Fruit fly (Drosophila melanogaster): ENCODE measurements around the gene Mpv17.

DNA sequence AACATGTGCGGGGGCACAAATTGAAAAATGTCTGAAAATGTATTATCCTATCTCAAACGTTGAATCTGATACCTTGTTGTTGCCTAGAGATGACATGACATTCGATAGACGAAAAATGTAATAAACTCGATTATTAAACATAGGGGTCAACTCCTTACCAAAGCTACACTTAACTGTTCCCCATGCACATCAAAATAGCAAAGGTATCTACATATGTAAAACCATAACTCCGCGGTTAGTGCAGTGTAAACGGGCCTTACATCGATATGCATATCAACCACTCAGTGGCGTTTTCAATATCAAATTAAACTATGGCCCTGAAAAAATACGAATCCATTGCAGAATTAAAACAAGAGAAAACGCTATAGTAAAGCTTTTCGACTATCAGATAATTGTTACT, 22.1 kb upstream of the Mpv17 start:
- TF ChIP-seq h (optimal IDR thresholded peaks at IDR 0.05) (no peak), ttk (optimal IDR thresholded peaks at IDR 0.05) (no peak), psq (optimal IDR thresholded peaks at IDR 0.05) (no peak), Myc (optimal IDR thresholded peaks at IDR 0.05) (no peak)
